Fruit fly (Drosophila melanogaster) whole organism, prepupa: ENCODE results near the gene Pex3.
A peak's percentile ranks its signal among the peaks of the same experiment; 100 is the strongest.

Experiments used
- Blimp-1 ChIP-seq: fragments of 200-800 bp; sonication (Bioruptor generic); optimal IDR thresholded peaks from 3 replicates; lab custom pipeline; 2017; ENCODE audit warnings: missing biosample characterization, missing genetic modification characterization, mild to moderate bottlenecking, moderate library complexity, missing genetic modification reagents
- CG10631 ChIP-seq: fragments of 200-800 bp; sonication (Bioruptor generic); optimal IDR thresholded peaks from 2 replicates; lab custom pipeline; 2016; ENCODE audit warnings: missing biosample characterization, missing genetic modification characterization
- CG10669 ChIP-seq: fragments of 200-800 bp; sonication (Bioruptor generic); optimal IDR thresholded peaks from 3 replicates; lab custom pipeline; 2018; ENCODE audit warnings: missing biosample characterization, mild to moderate bottlenecking, missing genetic modification characterization, moderate library complexity
- CG11294 ChIP-seq: fragments of 200-800 bp; sonication (Bioruptor generic); IDR thresholded peaks from 2 replicates; pipeline ENCODE4 v1.3.6; 2022; ENCODE audit warnings: missing biosample characterization, missing genetic modification characterization
- CG11762 ChIP-seq: fragments of 200-800 bp; sonication (Bioruptor generic); optimal IDR thresholded peaks from 3 replicates; lab custom pipeline; 2016; ENCODE audit warnings: missing biosample characterization, missing genetic modification characterization; ENCODE audit not compliant: insufficient read depth
- CG11902 ChIP-seq: fragments of 200-800 bp; sonication (Bioruptor generic); optimal IDR thresholded peaks from 3 replicates; lab custom pipeline; 2016; ENCODE audit warnings: missing biosample characterization, missing genetic modification characterization
- CG1621 ChIP-seq: fragments of 200-800 bp; sonication (Bioruptor generic); optimal IDR thresholded peaks from 3 replicates; lab custom pipeline; 2018; ENCODE audit warnings: missing biosample characterization, mild to moderate bottlenecking, missing genetic modification characterization
- CG16779 ChIP-seq: fragments of 200-800 bp; sonication (Bioruptor generic); optimal IDR thresholded peaks from 3 replicates; lab custom pipeline; 2017; ENCODE audit warnings: missing biosample characterization, mild to moderate bottlenecking, missing genetic modification characterization
- CG34406 ChIP-seq: fragments of 200-800 bp; sonication (Bioruptor generic); optimal IDR thresholded peaks from 3 replicates; lab custom pipeline; 2016; ENCODE audit warnings: missing biosample characterization, missing genetic modification characterization
- CG3919 ChIP-seq: fragments of 200-800 bp; sonication (Bioruptor generic); optimal IDR thresholded peaks from 3 replicates; lab custom pipeline; 2016; ENCODE audit warnings: missing biosample characterization, missing genetic modification characterization
- CG4318 ChIP-seq: fragments of 200-800 bp; sonication (Bioruptor generic); optimal IDR thresholded peaks from 3 replicates; lab custom pipeline; 2017; ENCODE audit warnings: missing biosample characterization, mild to moderate bottlenecking, missing genetic modification characterization
- CG6276 ChIP-seq: fragments of 200-800 bp; sonication (Bioruptor generic); optimal IDR thresholded peaks from 2 replicates; lab custom pipeline; 2017; ENCODE audit warnings: missing biosample characterization, mild to moderate bottlenecking, missing genetic modification characterization
- CG6792 ChIP-seq: fragments of 200-800 bp; sonication (Bioruptor generic); optimal IDR thresholded peaks from 3 replicates; lab custom pipeline; 2016; ENCODE audit warnings: missing biosample characterization, missing genetic modification characterization
- CG8119 ChIP-seq: fragments of 200-800 bp; sonication (Bioruptor generic); IDR thresholded peaks from 3 replicates; pipeline ENCODE4 v1.3.6; 2022; ENCODE audit warnings: missing biosample characterization, missing genetic modification characterization
- CG8319 ChIP-seq: fragments of 200-800 bp; sonication (Bioruptor generic); optimal IDR thresholded peaks from 3 replicates; lab custom pipeline; 2016; ENCODE audit warnings: missing biosample characterization, missing genetic modification characterization
- CG8632 ChIP-seq: fragments of 200-800 bp; sonication (Bioruptor generic); optimal IDR thresholded peaks from 3 replicates; lab custom pipeline; 2016; ENCODE audit warnings: missing biosample characterization, missing genetic modification characterization
- Eip75B ChIP-seq: fragments of 200-800 bp; sonication (Bioruptor generic); optimal IDR thresholded peaks from 3 replicates; lab custom pipeline; 2016; ENCODE audit warnings: missing biosample characterization, missing genetic modification characterization
- Ets21C ChIP-seq: fragments of 200-800 bp; sonication (Bioruptor generic); optimal IDR thresholded peaks from 3 replicates; lab custom pipeline; 2016; ENCODE audit warnings: missing biosample characterization, missing genetic modification characterization
- Ets96B ChIP-seq: fragments of 200-800 bp; optimal IDR thresholded peaks from 2 replicates; lab custom pipeline; 2019; ENCODE audit warnings: missing biosample characterization, mild to moderate bottlenecking, missing genetic modification characterization, moderate library complexity
- Gug ChIP-seq: fragments of 200-800 bp; sonication (Bioruptor generic); IDR thresholded peaks from 2 replicates; pipeline ENCODE4 v1.3.6; 2022; ENCODE audit warnings: missing biosample characterization, missing genetic modification characterization
- Hr38 ChIP-seq: sonication (Bioruptor generic); optimal IDR thresholded peaks from 2 replicates; lab custom pipeline; 2016; ENCODE audit warnings: missing biosample characterization, missing genetic modification characterization
- Hr39 ChIP-seq: fragments of 200-800 bp; sonication (Bioruptor generic); optimal IDR thresholded peaks from 2 replicates; lab custom pipeline; 2016; ENCODE audit warnings: missing biosample characterization, missing genetic modification characterization
- Lpt ChIP-seq: fragments of 200-800 bp; sonication (Bioruptor generic); optimal IDR thresholded peaks from 3 replicates; lab custom pipeline; 2016; ENCODE audit warnings: missing biosample characterization, missing genetic modification characterization
- Met ChIP-seq: fragments of 200-800 bp; sonication (Bioruptor generic); optimal IDR thresholded peaks from 3 replicates; lab custom pipeline; 2016; ENCODE audit warnings: missing biosample characterization, missing genetic modification characterization
- Sox102F ChIP-seq: fragments of 200-800 bp; sonication (Bioruptor generic); optimal IDR thresholded peaks from 2 replicates; lab custom pipeline; 2016; ENCODE audit warnings: missing biosample characterization, mild to moderate bottlenecking, missing genetic modification characterization
- Sox14 ChIP-seq: fragments of 200-800 bp; sonication (Bioruptor generic); optimal IDR thresholded peaks from 3 replicates; lab custom pipeline; 2016; ENCODE audit warnings: missing biosample characterization, missing genetic modification characterization
- Sox15 ChIP-seq: fragments of 200-800 bp; sonication (Bioruptor generic); optimal IDR thresholded peaks from 3 replicates; lab custom pipeline; 2016; ENCODE audit warnings: missing biosample characterization, missing genetic modification characterization
- achi ChIP-seq: fragments of 200-800 bp; sonication (Bioruptor generic); optimal IDR thresholded peaks from 3 replicates; lab custom pipeline; 2016; ENCODE audit warnings: missing biosample characterization, missing genetic modification characterization
- cyc ChIP-seq: fragments of 200-800 bp; sonication (Bioruptor generic); optimal IDR thresholded peaks from 3 replicates; lab custom pipeline; 2016; ENCODE audit warnings: missing biosample characterization, missing genetic modification characterization
- fd59A ChIP-seq: fragments of 200-800 bp; sonication (Bioruptor generic); optimal IDR thresholded peaks from 2 replicates; lab custom pipeline; 2017; ENCODE audit warnings: missing biosample characterization, mild to moderate bottlenecking, missing genetic modification characterization, missing genetic modification reagents
- fd85E ChIP-seq: fragments of 200-800 bp; sonication (Bioruptor generic); optimal IDR thresholded peaks from 3 replicates; lab custom pipeline; 2016; ENCODE audit warnings: missing biosample characterization, missing genetic modification characterization
- fkh ChIP-seq: fragments of 200-800 bp; sonication (Bioruptor generic); optimal IDR thresholded peaks from 3 replicates; lab custom pipeline; 2017; ENCODE audit warnings: missing biosample characterization, mild to moderate bottlenecking, missing genetic modification characterization, moderate library complexity
- net ChIP-seq: fragments of 200-800 bp; sonication (Bioruptor generic); optimal IDR thresholded peaks from 3 replicates; lab custom pipeline; 2016; ENCODE audit warnings: missing biosample characterization, missing genetic modification characterization
- pdm3 ChIP-seq: fragments of 200-800 bp; sonication (Bioruptor generic); optimal IDR thresholded peaks from 3 replicates; lab custom pipeline; 2016; ENCODE audit warnings: missing biosample characterization, missing genetic modification characterization
- salr ChIP-seq, 2 experiments: fragments of 200-800 bp; sonication (Bioruptor generic); optimal IDR thresholded peaks; 3 replicates each; lab custom pipeline; 2016 to 2018; ENCODE audit warnings: missing biosample characterization in 2 of 2, missing genetic modification characterization in 2 of 2, mild to moderate bottlenecking in 1 of 2
- spab ChIP-seq: fragments of 200-800 bp; sonication (Bioruptor generic); optimal IDR thresholded peaks from 2 replicates; lab custom pipeline; 2017; ENCODE audit warnings: missing biosample characterization, mild to moderate bottlenecking, missing genetic modification characterization, missing genetic modification reagents
- ss ChIP-seq, 2 experiments: fragments of 200-800 bp; sonication (Bioruptor generic); optimal IDR thresholded peaks; 2 replicates in 1 of 2; 3 replicates in 1 of 2; lab custom pipeline; 2017 to 2018; ENCODE audit warnings: mild to moderate bottlenecking in 2 of 2, missing biosample characterization in 2 of 2, missing genetic modification characterization in 2 of 2, moderate library complexity in 1 of 2
- svp ChIP-seq: fragments of 200-800 bp; sonication (Bioruptor generic); peaks from one replicate; lab custom pipeline; 2016; ENCODE audit warnings: missing biosample characterization, missing genetic modification characterization
- vri ChIP-seq: fragments of 200-800 bp; sonication (Bioruptor generic); optimal IDR thresholded peaks from 3 replicates; lab custom pipeline; 2016; ENCODE audit warnings: missing biosample characterization, mild to moderate bottlenecking, missing genetic modification characterization

The Pex3 gene

dm6 chr3L:15103988-15104848 lies 39.9 kb upstream of the Pex3 start (continued):
- peak; percentile 19; the same call in 1 of the 2 replicates for TF ChIP-seq Gug (GFP tag; lab: Robert Waterston, UW)
- no peak for TF ChIP-seq Sox14 (GFP tag; lab: Kevin White, UChicago)
- no peak for TF ChIP-seq Sox15 (GFP tag; lab: Kevin White, UChicago)
- TF ChIP-seq fkh (GFP tag; lab: Kevin White, UChicago): no peak
- no peak for TF ChIP-seq CG4318 (GFP tag; lab: Kevin White, UChicago)
- no peak for TF ChIP-seq spab (GFP tag; lab: Kevin White, UChicago)
- no peak for TF ChIP-seq pdm3 (GFP tag; lab: Kevin White, UChicago)
- TF ChIP-seq net: peak; percentile 42
- no peak for TF ChIP-seq CG11294
- TF ChIP-seq Eip75B: peak; percentile 10
- no peak for TF ChIP-seq CG8632 (GFP tag; lab: Kevin White, UChicago)
- no peak for TF ChIP-seq CG16779 (tag; lab: Kevin White, UChicago)
- TF ChIP-seq fd59A (GFP tag; lab: Kevin White, UChicago): no peak
- no peak for TF ChIP-seq Hr38 (GFP tag; lab: Kevin White, UChicago)
- TF ChIP-seq Hr39: no peak
- no peak for TF ChIP-seq vri
- TF ChIP-seq Met (GFP tag; lab: Kevin White, UChicago): peak; percentile 17
- peak; percentile 10 for TF ChIP-seq CG34406
- no peak for TF ChIP-seq CG6276 (GFP tag; lab: Kevin White, UChicago)
- TF ChIP-seq cyc (GFP tag; lab: Kevin White, UChicago): no peak
- peak; percentile 19 for TF ChIP-seq CG1621 (tag; lab: Kevin White, UChicago)
- TF ChIP-seq svp (GFP tag; lab: Kevin White, UChicago): peak; percentile 72
- TF ChIP-seq CG6792 (GFP tag; lab: Kevin White, UChicago): no peak
- peak; percentile 2 for TF ChIP-seq Blimp-1 (GFP tag; lab: Kevin White, UChicago)
- no peak for TF ChIP-seq Sox102F (GFP tag; lab: Kevin White, UChicago)
- TF ChIP-seq CG8119 (GFP tag; lab: Robert Waterston, UW): no peak
- no peak for TF ChIP-seq CG10631 (GFP tag; lab: Kevin White, UChicago)
- TF ChIP-seq achi (GFP tag; lab: Kevin White, UChicago): no peak
- no peak for TF ChIP-seq CG8319 (GFP tag; lab: Kevin White, UChicago)
- TF ChIP-seq Ets96B (tag; lab: Kevin White, UChicago): no peak
- TF ChIP-seq fd85E (GFP tag; lab: Kevin White, UChicago): no peak
- TF ChIP-seq CG11902 (GFP tag; lab: Kevin White, UChicago): no peak
- TF ChIP-seq CG11762 (GFP tag; lab: Kevin White, UChicago): no peak
- no peak for TF ChIP-seq CG10669 (GFP tag; lab: Kevin White, UChicago)
- TF ChIP-seq Lpt: peak; percentile 37
- TF ChIP-seq salr (GFP tag; optimal IDR thresholded peaks at IDR 0.05; lab: Kevin White, UChicago): peak in 1 of 2 experiments; percentile 1
- TF ChIP-seq Ets21C (GFP tag; lab: Kevin White, UChicago): no peak
- no peak for TF ChIP-seq CG3919 (GFP tag; lab: Kevin White, UChicago)
- peak; percentile 26 to 76 for TF ChIP-seq ss (GFP tag; optimal IDR thresholded peaks at IDR 0.05; lab: Kevin White, UChicago)
- TF ChIP-seq, all 60 proteins: peak for 17
